Worm (Caenorhabditis elegans) whole organism, late embryonic: Measurements from ENCODE around the gene cpsf-2.

ENCODE experiments used
- C08G9.2 ChIP-seq: sonication (generic microtip); optimal IDR thresholded peaks from 2 replicates; lab custom pipeline; 2016; ENCODE audit warnings: mild to moderate bottlenecking, missing genetic modification characterization, moderate library complexity, missing compliant biosample characterization
- T23F11.4 ChIP-seq: fragments of 200-800 bp; sonication (Bioruptor generic); optimal IDR thresholded peaks from 2 replicates; lab custom pipeline; 2018; ENCODE audit warnings: mild to moderate bottlenecking, missing genetic modification characterization, missing compliant biosample characterization
- Y22D7AL.16 ChIP-seq: sonication (generic microtip); optimal IDR thresholded peaks from 2 replicates; lab custom pipeline; 2016; ENCODE audit warnings: missing genetic modification characterization, missing compliant biosample characterization
- ceh-14 ChIP-seq: sonication (generic microtip); optimal IDR thresholded peaks from 2 replicates; lab custom pipeline; 2016; ENCODE audit warnings: missing genotype, missing genetic modification characterization, missing compliant biosample characterization
- ceh-18 ChIP-seq: sonication (generic microtip); optimal IDR thresholded peaks from 2 replicates; lab custom pipeline; 2016; ENCODE audit warnings: missing genetic modification characterization, missing compliant biosample characterization
- ceh-19 ChIP-seq: fragments of 200-800 bp; sonication (Bioruptor generic); optimal IDR thresholded peaks from 2 replicates; lab custom pipeline; 2018; ENCODE audit warnings: mild to moderate bottlenecking, missing genetic modification characterization, missing compliant biosample characterization
- ceh-22 ChIP-seq: sonication (generic microtip); optimal IDR thresholded peaks from 2 replicates; lab custom pipeline; 2017; ENCODE audit warnings: missing biosample characterization, missing genetic modification characterization
- ceh-24 ChIP-seq: sonication (generic microtip); optimal IDR thresholded peaks from 2 replicates; lab custom pipeline; 2016; ENCODE audit warnings: mild to moderate bottlenecking, missing genetic modification characterization, missing compliant biosample characterization
- ceh-31 ChIP-seq: sonication (generic microtip); optimal IDR thresholded peaks from 2 replicates; lab custom pipeline; 2016; ENCODE audit warnings: missing genetic modification characterization, missing compliant biosample characterization
- ceh-34 ChIP-seq: sonication (generic microtip); optimal IDR thresholded peaks from 2 replicates; lab custom pipeline; 2016; ENCODE audit warnings: mild to moderate bottlenecking, missing genetic modification characterization, missing compliant biosample characterization
- ceh-48 ChIP-seq: sonication (generic microtip); optimal IDR thresholded peaks from 2 replicates; lab custom pipeline; 2016; ENCODE audit warnings: missing genetic modification characterization, inconsistent platforms, missing compliant biosample characterization
- ceh-6 ChIP-seq: fragments of 200-800 bp; sonication (Bioruptor generic); optimal IDR thresholded peaks from 2 replicates; lab custom pipeline; 2018; ENCODE audit warnings: mild to moderate bottlenecking, missing genetic modification characterization, missing compliant biosample characterization
- che-1 ChIP-seq: sonication (generic microtip); optimal IDR thresholded peaks from 2 replicates; lab custom pipeline; 2016; ENCODE audit warnings: mild to moderate bottlenecking, missing genetic modification characterization, missing compliant biosample characterization
- dmd-4 ChIP-seq: sonication (generic microtip); optimal IDR thresholded peaks from 2 replicates; lab custom pipeline; 2016; ENCODE audit warnings: borderline replicate concordance, missing genetic modification characterization, missing compliant biosample characterization
- dve-1 ChIP-seq: sonication (generic microtip); optimal IDR thresholded peaks from 2 replicates; lab custom pipeline; 2017; ENCODE audit warnings: antibody characterized with exemption, mild to moderate bottlenecking, missing genetic modification characterization, missing compliant biosample characterization
- elt-2 ChIP-seq: sonication (generic microtip); optimal IDR thresholded peaks from 2 replicates; lab custom pipeline; 2016; ENCODE audit warnings: missing genetic modification reagents, missing genetic modification characterization, missing compliant biosample characterization
- elt-4 ChIP-seq: sonication (generic microtip); optimal IDR thresholded peaks from 2 replicates; lab custom pipeline; 2016; ENCODE audit warnings: missing genetic modification characterization, missing compliant biosample characterization
- ets-4 ChIP-seq: sonication (generic microtip); optimal IDR thresholded peaks from 2 replicates; lab custom pipeline; 2016; ENCODE audit warnings: missing genetic modification characterization, missing compliant biosample characterization
- fkh-10 ChIP-seq: fragments of 150-350 bp; optimal IDR thresholded peaks from 2 replicates; lab custom pipeline; 2014; ENCODE audit warnings: missing biosample characterization, missing genetic modification reagents, missing genetic modification characterization
- hlh-13 ChIP-seq: fragments of 200-800 bp; sonication (Bioruptor generic); optimal IDR thresholded peaks from 2 replicates; lab custom pipeline; 2018; ENCODE audit warnings: mild to moderate bottlenecking, missing genetic modification characterization, missing compliant biosample characterization
- hlh-15 ChIP-seq: sonication (generic microtip); optimal IDR thresholded peaks from 2 replicates; lab custom pipeline; 2016; ENCODE audit warnings: missing genetic modification characterization, missing compliant biosample characterization
- hlh-30 ChIP-seq: sonication (generic microtip); optimal IDR thresholded peaks from 2 replicates; lab custom pipeline; 2017; ENCODE audit warnings: antibody characterized with exemption, missing genetic modification characterization, missing compliant biosample characterization; ENCODE audit not compliant: insufficient read depth
- lim-6 ChIP-seq: sonication (generic microtip); optimal IDR thresholded peaks from 2 replicates; lab custom pipeline; 2016; ENCODE audit warnings: missing genetic modification characterization, missing compliant biosample characterization
- lin-11 ChIP-seq: fragments of 200-800 bp; sonication (Bioruptor generic); optimal IDR thresholded peaks from 2 replicates; lab custom pipeline; 2018; ENCODE audit warnings: mild to moderate bottlenecking, missing genetic modification characterization, missing compliant biosample characterization
- madf-2 ChIP-seq: sonication (generic microtip); optimal IDR thresholded peaks from 2 replicates; lab custom pipeline; 2017; ENCODE audit warnings: missing genetic modification characterization, missing compliant biosample characterization
- nfya-1 ChIP-seq: sonication (generic microtip); optimal IDR thresholded peaks from 2 replicates; lab custom pipeline; 2017; ENCODE audit warnings: missing genetic modification characterization, mild to moderate bottlenecking, missing compliant biosample characterization, antibody characterized with exemption, moderate library complexity
- nhr-11 ChIP-seq: fragments of 150-350 bp; optimal IDR thresholded peaks from 2 replicates; lab custom pipeline; 2014; ENCODE audit warnings: missing biosample characterization, missing genetic modification characterization
- pha-4 ChIP-seq: fragments of 150-350 bp; optimal IDR thresholded peaks from 2 replicates; lab custom pipeline; 2018; ENCODE audit warnings: missing biosample characterization, missing genetic modification reagents, missing genetic modification characterization
- pqm-1 ChIP-seq: sonication (generic microtip); optimal IDR thresholded peaks from 2 replicates; lab custom pipeline; 2016; ENCODE audit warnings: missing genetic modification characterization, missing compliant biosample characterization
- rnt-1 ChIP-seq: sonication (generic microtip); optimal IDR thresholded peaks from 2 replicates; lab custom pipeline; 2016; ENCODE audit warnings: missing genetic modification characterization, missing compliant biosample characterization
- sox-2 ChIP-seq: fragments of 200-800 bp; sonication (Bioruptor generic); IDR thresholded peaks from 2 replicates; pipeline ENCODE4 v1.3.6; 2022; ENCODE audit warnings: missing genetic modification reagents, missing genetic modification characterization, missing compliant biosample characterization
- sox-4 ChIP-seq: sonication (generic microtip); optimal IDR thresholded peaks from 2 replicates; lab custom pipeline; 2017; ENCODE audit warnings: mild to moderate bottlenecking, missing genetic modification characterization, inconsistent platforms, missing compliant biosample characterization
- syd-9 ChIP-seq: sonication (generic microtip); optimal IDR thresholded peaks from 2 replicates; lab custom pipeline; 2016; ENCODE audit warnings: mild to moderate bottlenecking, missing genetic modification characterization, moderate library complexity, missing compliant biosample characterization
- tbx-2 ChIP-seq: sonication (generic microtip); optimal IDR thresholded peaks from 2 replicates; lab custom pipeline; 2016; ENCODE audit warnings: missing genetic modification characterization, missing compliant biosample characterization
- tbx-7 ChIP-seq: sonication (generic microtip); optimal IDR thresholded peaks from 2 replicates; lab custom pipeline; 2016; ENCODE audit warnings: missing genotype, missing genetic modification characterization, missing compliant biosample characterization
- unc-42 ChIP-seq: sonication (generic microtip); optimal IDR thresholded peaks from 2 replicates; lab custom pipeline; 2016; ENCODE audit warnings: missing genotype, missing genetic modification characterization, missing compliant biosample characterization
- unc-55 ChIP-seq: sonication (generic microtip); optimal IDR thresholded peaks from 2 replicates; lab custom pipeline; 2017; ENCODE audit warnings: missing biosample characterization, missing genetic modification reagents, missing genetic modification characterization
- zip-5 ChIP-seq: sonication (generic microtip); optimal IDR thresholded peaks from 2 replicates; lab custom pipeline; 2016; ENCODE audit warnings: missing genetic modification characterization, missing compliant biosample characterization
- ztf-16 ChIP-seq: sonication (generic microtip); optimal IDR thresholded peaks from 2 replicates; lab custom pipeline; 2017; ENCODE audit warnings: missing genetic modification characterization, missing compliant biosample characterization

The cpsf-2 gene

ce11 chrV:7216016-7216415 lies 37.0 kb downstream of the cpsf-2 start:
- TF ChIP-seq che-1 (tag; lab: Kevin White, UChicago) = no peak
- no peak for TF ChIP-seq ceh-14 (tag; lab: Kevin White, UChicago)
- TF ChIP-seq ceh-18 (tag; lab: Kevin White, UChicago) = peak; percentile 4
- TF ChIP-seq pqm-1 (tag; lab: Kevin White, UChicago) = no peak
- TF ChIP-seq syd-9 = no peak
- no peak for TF ChIP-seq lin-11 (tag; lab: Kevin White, UChicago)
- TF ChIP-seq lim-6 = no peak
- TF ChIP-seq Y22D7AL.16 (tag; lab: Kevin White, UChicago) = no peak
- TF ChIP-seq unc-42 = peak; percentile 23
- no peak for TF ChIP-seq zip-5 (tag; lab: Kevin White, UChicago)
- TF ChIP-seq ceh-31 (tag; lab: Kevin White, UChicago) = peak; percentile 5
- TF ChIP-seq madf-2 (tag; lab: Kevin White, UChicago) = no peak
- TF ChIP-seq hlh-30 (tag; lab: Kevin White, UChicago) = no peak
- TF ChIP-seq elt-4 = no peak
- TF ChIP-seq hlh-13 = no peak
- no peak for TF ChIP-seq ceh-19 (GFP tag; lab: Kevin White, UChicago)
- TF ChIP-seq nhr-11 (tag; lab: Kevin White, UChicago) = no peak
- TF ChIP-seq unc-55 (GFP tag; lab: Kevin White, UChicago) = no peak

DNA sequence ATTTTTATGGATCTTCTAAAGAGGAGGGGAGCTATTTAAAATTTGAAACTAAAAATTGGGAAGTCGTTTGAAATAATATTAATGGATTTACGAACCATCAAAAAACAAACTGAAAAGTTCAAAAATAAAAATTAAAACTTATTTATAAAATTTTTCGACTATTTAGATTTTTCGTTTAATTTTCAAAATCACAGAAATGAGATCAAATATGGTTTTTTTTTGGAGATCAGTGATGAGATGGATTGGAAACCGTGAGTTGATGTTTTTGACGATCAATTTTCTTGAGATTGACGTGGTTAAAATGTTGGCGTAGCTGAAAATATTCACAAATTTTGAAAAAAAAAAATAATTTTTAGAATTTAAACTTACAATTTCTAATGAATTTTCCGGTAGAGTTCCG lies 40.0 kb downstream of the cpsf-2 start, which contains the start of gene C13F10.5:
TSS of gene C13F10.5 (minus strand) at position 101 of the 400 bp plus-strand sequence.
- TF ChIP-seq elt-2 (tag; lab: Kevin White, UChicago) = no peak
- TF ChIP-seq fkh-10 (GFP tag; lab: Kevin White, UChicago) = no peak
- TF ChIP-seq, all 69 proteins: peak for 0

DNA sequence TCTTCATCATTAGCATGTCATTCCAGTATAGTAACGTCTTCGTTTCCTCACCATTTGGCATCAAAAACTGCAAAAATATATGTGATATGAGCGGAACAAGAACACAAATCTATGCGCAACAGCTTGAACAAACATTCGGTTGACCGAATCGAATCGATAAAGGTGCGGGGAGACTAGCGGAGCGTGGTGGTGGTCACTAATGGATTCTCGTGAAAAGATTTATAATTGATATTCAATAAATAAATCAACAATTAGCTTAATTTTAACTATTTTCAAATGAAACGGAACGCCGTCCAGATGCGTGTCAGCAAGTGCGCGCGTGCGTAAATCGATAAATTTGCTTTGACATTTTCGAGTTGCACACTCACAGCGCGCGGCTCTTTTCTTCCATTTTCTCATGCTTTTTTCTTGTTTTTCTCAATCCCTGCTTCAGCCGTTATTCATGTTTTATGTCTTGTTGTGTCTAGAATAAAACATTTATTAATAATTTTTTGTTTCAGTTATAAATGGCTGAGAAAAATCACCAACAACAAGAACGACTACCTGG lies 42.1 kb downstream of the cpsf-2 start, which contains the start of the genes C13F10.8, C13F10.6 and kxd-1:
TSS of gene C13F10.8 (minus strand) at position 51 of the 547 bp plus-strand sequence.
TSS of gene C13F10.6 (minus strand) at position 67 of the 547 bp plus-strand sequence.
TSS of gene kxd-1 (plus strand) at position 497 of the 547 bp plus-strand sequence.
- TF ChIP-seq tbx-7 (tag; lab: Kevin White, UChicago) = no peak
- TF ChIP-seq dve-1 (tag; lab: Kevin White, UChicago) = no peak
- no peak for TF ChIP-seq sox-2 (GFP tag; lab: Robert Waterston, UW)
- peak; percentile 75 for TF ChIP-seq ceh-48 (tag; lab: Kevin White, UChicago)

DNA sequence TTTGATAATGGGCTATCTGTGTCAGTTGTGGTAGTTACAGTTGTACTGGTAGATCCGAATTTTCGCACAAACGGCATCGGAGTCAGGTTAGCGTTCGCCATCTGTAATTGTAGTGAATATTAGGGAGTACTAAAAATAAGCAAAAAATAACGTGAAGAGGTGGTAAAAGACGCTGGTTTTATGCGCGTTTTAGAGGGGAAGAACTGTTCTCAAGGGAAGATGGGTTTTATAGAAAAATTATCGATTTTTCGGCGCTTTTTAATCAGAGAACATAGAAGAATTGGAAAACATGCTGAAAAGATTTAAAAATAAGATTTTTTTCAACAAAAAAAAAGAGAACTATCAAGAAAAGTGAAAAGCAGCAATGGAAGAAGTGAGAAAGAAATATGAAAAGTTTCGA lies 44.2 kb downstream of the cpsf-2 start, which contains the start of gene C13F10.7:
TSS of gene C13F10.7 (minus strand) at position 101 of the 400 bp plus-strand sequence.
- no peak for TF ChIP-seq ceh-22 (tag; lab: Kevin White, UChicago)
- no peak for TF ChIP-seq ets-4 (tag; lab: Kevin White, UChicago)
- no peak for TF ChIP-seq tbx-2 (tag; lab: Kevin White, UChicago)
- no peak for TF ChIP-seq syd-9
- no peak for TF ChIP-seq ceh-24 (tag; lab: Kevin White, UChicago)
- TF ChIP-seq dve-1 (tag; lab: Kevin White, UChicago) = no peak
- no peak for TF ChIP-seq T23F11.4 (GFP tag; lab: Kevin White, UChicago)
- TF ChIP-seq che-1 (tag; lab: Kevin White, UChicago) = no peak
- no peak for TF ChIP-seq dmd-4 (tag; lab: Kevin White, UChicago)
- TF ChIP-seq sox-4 (tag; lab: Kevin White, UChicago) = no peak
- TF ChIP-seq ztf-16 (tag; lab: Kevin White, UChicago) = no peak
- TF ChIP-seq C08G9.2 (tag; lab: Kevin White, UChicago) = no peak
- no peak for TF ChIP-seq ceh-6 (GFP tag; lab: Kevin White, UChicago)

DNA sequence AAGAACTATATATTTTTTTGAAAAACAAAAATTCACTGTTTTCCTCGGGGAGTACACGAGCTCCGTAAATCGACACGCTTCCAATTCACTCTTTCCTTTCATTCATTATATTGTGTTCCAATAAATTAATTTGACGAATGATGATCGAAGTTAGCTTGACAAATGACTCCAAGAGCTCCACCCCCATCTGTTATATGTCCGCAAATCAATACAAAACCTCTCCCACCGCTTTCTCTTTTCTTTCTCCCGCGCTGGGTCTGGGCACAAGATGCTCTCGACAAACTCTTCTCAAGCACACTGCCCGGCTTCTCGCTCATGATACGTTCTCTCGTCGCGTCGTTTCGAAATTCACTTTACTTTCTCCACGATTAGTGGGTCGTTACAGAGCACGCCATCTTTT lies 45.0 kb downstream of the cpsf-2 start, which contains the start of gene C13F10.1:
TSS of gene C13F10.1 (plus strand) at position 138 of the 400 bp plus-strand sequence.
- peak; percentile 82 for TF ChIP-seq unc-55 (GFP tag; lab: Kevin White, UChicago)
- TF ChIP-seq ceh-48 (tag; lab: Kevin White, UChicago) = peak; percentile 38
- peak; percentile 46 for TF ChIP-seq unc-42
- TF ChIP-seq pha-4 (tag; lab: Kevin White, UChicago) = no peak
- TF ChIP-seq nfya-1 (tag; lab: Kevin White, UChicago) = peak; percentile 22
- TF ChIP-seq hlh-15 (tag; lab: Kevin White, UChicago) = no peak
- peak; percentile 16 for TF ChIP-seq ceh-31 (tag; lab: Kevin White, UChicago)
- TF ChIP-seq rnt-1 (tag; lab: Kevin White, UChicago) = peak; percentile 31
- TF ChIP-seq sox-4 (tag; lab: Kevin White, UChicago) = no peak
- no peak for TF ChIP-seq T23F11.4 (GFP tag; lab: Kevin White, UChicago)
- no peak for TF ChIP-seq C08G9.2 (tag; lab: Kevin White, UChicago)
- no peak for TF ChIP-seq che-1 (tag; lab: Kevin White, UChicago)
- no peak for TF ChIP-seq ceh-19 (GFP tag; lab: Kevin White, UChicago)
- TF ChIP-seq ceh-34 (tag; lab: Kevin White, UChicago) = peak; percentile 26
